Worm (Caenorhabditis elegans) whole organism, L1 larva: Measurements from ENCODE around the gene ugt-60.

Experiments
- aly-2 ChIP-seq: fragments of 150-350 bp; optimal IDR thresholded peaks from 2 replicates; lab custom pipeline; 2014; ENCODE audit warnings: missing biosample characterization, missing genetic modification characterization
- fkh-10 ChIP-seq: sonication (generic microtip); optimal IDR thresholded peaks from 2 replicates; lab custom pipeline; 2017; ENCODE audit warnings: missing biosample characterization, missing genetic modification reagents, missing genetic modification characterization
- nhr-28 ChIP-seq: fragments of 150-350 bp; optimal IDR thresholded peaks from 2 replicates; lab custom pipeline; 2014; ENCODE audit warnings: missing biosample characterization, missing genetic modification characterization
- pqm-1 ChIP-seq: sonication (generic microtip); optimal IDR thresholded peaks from 3 replicates; lab custom pipeline; 2017; ENCODE audit warnings: missing biosample characterization, missing genetic modification characterization
- tbx-2 ChIP-seq: sonication (generic microtip); optimal IDR thresholded peaks from 2 replicates; lab custom pipeline; 2016; ENCODE audit warnings: missing genetic modification characterization, missing compliant biosample characterization
- unc-86 ChIP-seq: sonication (generic microtip); optimal IDR thresholded peaks from 2 replicates; lab custom pipeline; 2016; ENCODE audit warnings: missing genetic modification characterization, missing compliant biosample characterization
- ztf-11 ChIP-seq, 2 experiments: sonication (generic microtip); optimal IDR thresholded peaks; 2 replicates each; lab custom pipeline; 2016 to 2017; ENCODE audit warnings: missing genetic modification characterization in 2 of 2, missing biosample characterization in 1 of 2, missing compliant biosample characterization in 1 of 2

DNA sequence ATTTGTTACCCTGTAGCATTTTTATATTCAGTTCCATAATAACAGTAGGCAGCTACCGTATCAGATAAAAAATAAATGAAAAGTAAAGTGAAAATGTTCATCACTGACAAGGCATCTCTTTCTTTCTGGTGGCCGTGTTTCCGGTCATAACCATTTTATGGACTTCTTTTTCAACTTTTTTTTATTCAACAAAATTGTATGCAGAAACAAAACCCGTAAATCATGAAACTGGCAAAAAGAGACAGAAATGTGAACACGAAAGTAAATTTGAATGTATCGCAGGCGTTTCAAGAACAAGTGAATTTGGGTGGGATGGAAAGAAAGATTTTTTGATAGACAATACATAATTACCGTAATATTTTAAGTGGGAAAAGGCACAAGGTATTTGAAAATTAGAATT is 46.3 kb upstream of the ugt-60 start, which contains the start of gene clec-162:
- TF ChIP-seq ztf-11 (tag; optimal IDR thresholded peaks at IDR 0.05; lab: Kevin White, UChicago), result no peak
- no peak for TF ChIP-seq unc-86 (tag; lab: Kevin White, UChicago)
- TF ChIP-seq pqm-1 (tag; lab: Kevin White, UChicago), result no peak
- TF ChIP-seq fkh-10, result no peak
- TF ChIP-seq nhr-28, result no peak
- TF ChIP-seq tbx-2 (tag; lab: Kevin White, UChicago), result no peak
- TF ChIP-seq aly-2 (tag; lab: Kevin White, UChicago), result no peak
